Fruit fly (Drosophila melanogaster) whole organism, prepupa: ENCODE results near the gene CG32221.
A peak's percentile ranks its signal among the peaks of the same experiment; 100 is the strongest.

ENCODE experiments used
- Blimp-1 ChIP-seq: fragments of 200-800 bp; sonication (Bioruptor generic); optimal IDR thresholded peaks from 3 replicates; lab custom pipeline; 2017; ENCODE audit warnings: missing biosample characterization, missing genetic modification characterization, mild to moderate bottlenecking, moderate library complexity, missing genetic modification reagents
- CG10631 ChIP-seq: fragments of 200-800 bp; sonication (Bioruptor generic); optimal IDR thresholded peaks from 2 replicates; lab custom pipeline; 2016; ENCODE audit warnings: missing biosample characterization, missing genetic modification characterization
- CG11294 ChIP-seq: fragments of 200-800 bp; sonication (Bioruptor generic); IDR thresholded peaks from 2 replicates; pipeline ENCODE4 v1.3.6; 2022; ENCODE audit warnings: missing biosample characterization, missing genetic modification characterization
- CG11762 ChIP-seq: fragments of 200-800 bp; sonication (Bioruptor generic); optimal IDR thresholded peaks from 3 replicates; lab custom pipeline; 2016; ENCODE audit warnings: missing biosample characterization, missing genetic modification characterization; ENCODE audit not compliant: insufficient read depth
- CG11902 ChIP-seq: fragments of 200-800 bp; sonication (Bioruptor generic); optimal IDR thresholded peaks from 3 replicates; lab custom pipeline; 2016; ENCODE audit warnings: missing biosample characterization, missing genetic modification characterization
- CG1621 ChIP-seq: fragments of 200-800 bp; sonication (Bioruptor generic); optimal IDR thresholded peaks from 3 replicates; lab custom pipeline; 2018; ENCODE audit warnings: missing biosample characterization, mild to moderate bottlenecking, missing genetic modification characterization
- CG16779 ChIP-seq: fragments of 200-800 bp; sonication (Bioruptor generic); optimal IDR thresholded peaks from 3 replicates; lab custom pipeline; 2017; ENCODE audit warnings: missing biosample characterization, mild to moderate bottlenecking, missing genetic modification characterization
- CG3032 ChIP-seq: fragments of 200-800 bp; optimal IDR thresholded peaks from 2 replicates; lab custom pipeline; 2019; ENCODE audit warnings: missing biosample characterization, mild to moderate bottlenecking, missing genetic modification characterization, moderate library complexity
- CG34406 ChIP-seq: fragments of 200-800 bp; sonication (Bioruptor generic); optimal IDR thresholded peaks from 3 replicates; lab custom pipeline; 2016; ENCODE audit warnings: missing biosample characterization, missing genetic modification characterization
- CG3919 ChIP-seq: fragments of 200-800 bp; sonication (Bioruptor generic); optimal IDR thresholded peaks from 3 replicates; lab custom pipeline; 2016; ENCODE audit warnings: missing biosample characterization, missing genetic modification characterization
- CG4318 ChIP-seq: fragments of 200-800 bp; sonication (Bioruptor generic); optimal IDR thresholded peaks from 3 replicates; lab custom pipeline; 2017; ENCODE audit warnings: missing biosample characterization, mild to moderate bottlenecking, missing genetic modification characterization
- CG6276 ChIP-seq: fragments of 200-800 bp; sonication (Bioruptor generic); optimal IDR thresholded peaks from 2 replicates; lab custom pipeline; 2017; ENCODE audit warnings: missing biosample characterization, mild to moderate bottlenecking, missing genetic modification characterization
- CG6792 ChIP-seq: fragments of 200-800 bp; sonication (Bioruptor generic); optimal IDR thresholded peaks from 3 replicates; lab custom pipeline; 2016; ENCODE audit warnings: missing biosample characterization, missing genetic modification characterization
- CG6854 ChIP-seq: fragments of 200-800 bp; sonication (Bioruptor generic); optimal IDR thresholded peaks from 2 replicates; lab custom pipeline; 2017; ENCODE audit warnings: missing biosample characterization, mild to moderate bottlenecking, missing genetic modification characterization
- CG7368 ChIP-seq: fragments of 200-800 bp; sonication (Bioruptor generic); optimal IDR thresholded peaks from 3 replicates; lab custom pipeline; 2016; ENCODE audit warnings: missing biosample characterization, missing genetic modification characterization
- CG8119 ChIP-seq: fragments of 200-800 bp; sonication (Bioruptor generic); IDR thresholded peaks from 3 replicates; pipeline ENCODE4 v1.3.6; 2022; ENCODE audit warnings: missing biosample characterization, missing genetic modification characterization
- CG8319 ChIP-seq: fragments of 200-800 bp; sonication (Bioruptor generic); optimal IDR thresholded peaks from 3 replicates; lab custom pipeline; 2016; ENCODE audit warnings: missing biosample characterization, missing genetic modification characterization
- CG9139 ChIP-seq: fragments of 200-800 bp; sonication (Bioruptor generic); optimal IDR thresholded peaks from 3 replicates; lab custom pipeline; 2017; ENCODE audit warnings: missing biosample characterization, mild to moderate bottlenecking, missing genetic modification characterization
- Eip75B ChIP-seq: fragments of 200-800 bp; sonication (Bioruptor generic); optimal IDR thresholded peaks from 3 replicates; lab custom pipeline; 2016; ENCODE audit warnings: missing biosample characterization, missing genetic modification characterization
- Eip78C ChIP-seq: fragments of 200-800 bp; sonication (Bioruptor generic); peaks from one replicate; lab custom pipeline; 2016; ENCODE audit warnings: missing biosample characterization, missing genetic modification characterization
- Eip93F ChIP-seq: fragments of 200-800 bp; sonication (Bioruptor generic); optimal IDR thresholded peaks from 2 replicates; lab custom pipeline; 2016; ENCODE audit warnings: missing biosample characterization, mild to moderate bottlenecking, missing genetic modification characterization
- Ets21C ChIP-seq: fragments of 200-800 bp; sonication (Bioruptor generic); optimal IDR thresholded peaks from 3 replicates; lab custom pipeline; 2016; ENCODE audit warnings: missing biosample characterization, missing genetic modification characterization
- Ets96B ChIP-seq: fragments of 200-800 bp; optimal IDR thresholded peaks from 2 replicates; lab custom pipeline; 2019; ENCODE audit warnings: missing biosample characterization, mild to moderate bottlenecking, missing genetic modification characterization, moderate library complexity
- Hr38 ChIP-seq: sonication (Bioruptor generic); optimal IDR thresholded peaks from 2 replicates; lab custom pipeline; 2016; ENCODE audit warnings: missing biosample characterization, missing genetic modification characterization
- Hr39 ChIP-seq: fragments of 200-800 bp; sonication (Bioruptor generic); optimal IDR thresholded peaks from 2 replicates; lab custom pipeline; 2016; ENCODE audit warnings: missing biosample characterization, missing genetic modification characterization
- Hr4 ChIP-seq: fragments of 200-800 bp; sonication (Bioruptor generic); optimal IDR thresholded peaks from 3 replicates; lab custom pipeline; 2016; ENCODE audit warnings: missing biosample characterization, missing genetic modification characterization
- Lpt ChIP-seq: fragments of 200-800 bp; sonication (Bioruptor generic); optimal IDR thresholded peaks from 3 replicates; lab custom pipeline; 2016; ENCODE audit warnings: missing biosample characterization, missing genetic modification characterization
- Met ChIP-seq: fragments of 200-800 bp; sonication (Bioruptor generic); optimal IDR thresholded peaks from 3 replicates; lab custom pipeline; 2016; ENCODE audit warnings: missing biosample characterization, missing genetic modification characterization
- OdsH ChIP-seq: fragments of 200-800 bp; sonication (Bioruptor generic); optimal IDR thresholded peaks from 3 replicates; lab custom pipeline; 2016; ENCODE audit warnings: missing biosample characterization, missing genetic modification characterization
- Smox ChIP-seq: fragments of 200-800 bp; sonication (Bioruptor generic); optimal IDR thresholded peaks from 3 replicates; lab custom pipeline; 2016; ENCODE audit warnings: missing biosample characterization, missing genetic modification characterization
- Sox14 ChIP-seq: fragments of 200-800 bp; sonication (Bioruptor generic); optimal IDR thresholded peaks from 3 replicates; lab custom pipeline; 2016; ENCODE audit warnings: missing biosample characterization, missing genetic modification characterization
- Sox15 ChIP-seq: fragments of 200-800 bp; sonication (Bioruptor generic); optimal IDR thresholded peaks from 3 replicates; lab custom pipeline; 2016; ENCODE audit warnings: missing biosample characterization, missing genetic modification characterization
- acj6 ChIP-seq: fragments of 200-800 bp; sonication (Bioruptor generic); optimal IDR thresholded peaks from 3 replicates; lab custom pipeline; 2016; ENCODE audit warnings: missing biosample characterization, missing genetic modification characterization
- cyc ChIP-seq: fragments of 200-800 bp; sonication (Bioruptor generic); optimal IDR thresholded peaks from 3 replicates; lab custom pipeline; 2016; ENCODE audit warnings: missing biosample characterization, missing genetic modification characterization
- dac ChIP-seq: fragments of 200-800 bp; sonication (Bioruptor generic); optimal IDR thresholded peaks from 2 replicates; lab custom pipeline; 2017; ENCODE audit warnings: missing biosample characterization, mild to moderate bottlenecking, missing genetic modification characterization
- dsx ChIP-seq: fragments of 200-800 bp; optimal IDR thresholded peaks from 3 replicates; lab custom pipeline; 2019; ENCODE audit warnings: missing biosample characterization, mild to moderate bottlenecking, missing genetic modification characterization, moderate library complexity; ENCODE audit not compliant: poor library complexity, severe bottlenecking
- eg ChIP-seq: fragments of 200-800 bp; sonication (Bioruptor generic); IDR thresholded peaks from 3 replicates; pipeline ENCODE4 v1.3.6; 2022; ENCODE audit warnings: missing biosample characterization, missing genetic modification characterization
- esn ChIP-seq: fragments of 200-800 bp; sonication (Bioruptor generic); optimal IDR thresholded peaks from 2 replicates; lab custom pipeline; 2016; ENCODE audit warnings: missing biosample characterization, mild to moderate bottlenecking, missing genetic modification characterization, moderate library complexity
- fd59A ChIP-seq: fragments of 200-800 bp; sonication (Bioruptor generic); optimal IDR thresholded peaks from 2 replicates; lab custom pipeline; 2017; ENCODE audit warnings: missing biosample characterization, mild to moderate bottlenecking, missing genetic modification characterization, missing genetic modification reagents
- fd85E ChIP-seq: fragments of 200-800 bp; sonication (Bioruptor generic); optimal IDR thresholded peaks from 3 replicates; lab custom pipeline; 2016; ENCODE audit warnings: missing biosample characterization, missing genetic modification characterization
- lz ChIP-seq: fragments of 200-800 bp; sonication (Bioruptor generic); optimal IDR thresholded peaks from 3 replicates; lab custom pipeline; 2016; ENCODE audit warnings: missing biosample characterization, missing genetic modification characterization
- net ChIP-seq: fragments of 200-800 bp; sonication (Bioruptor generic); optimal IDR thresholded peaks from 3 replicates; lab custom pipeline; 2016; ENCODE audit warnings: missing biosample characterization, missing genetic modification characterization
- pdm3 ChIP-seq: fragments of 200-800 bp; sonication (Bioruptor generic); optimal IDR thresholded peaks from 3 replicates; lab custom pipeline; 2016; ENCODE audit warnings: missing biosample characterization, missing genetic modification characterization
- spab ChIP-seq: fragments of 200-800 bp; sonication (Bioruptor generic); optimal IDR thresholded peaks from 2 replicates; lab custom pipeline; 2017; ENCODE audit warnings: missing biosample characterization, mild to moderate bottlenecking, missing genetic modification characterization, missing genetic modification reagents
- svp ChIP-seq: fragments of 200-800 bp; sonication (Bioruptor generic); peaks from one replicate; lab custom pipeline; 2016; ENCODE audit warnings: missing biosample characterization, missing genetic modification characterization
- topi ChIP-seq: fragments of 200-800 bp; sonication (Bioruptor generic); optimal IDR thresholded peaks from 3 replicates; lab custom pipeline; 2016; ENCODE audit warnings: missing biosample characterization, missing genetic modification characterization
- vri ChIP-seq: fragments of 200-800 bp; sonication (Bioruptor generic); optimal IDR thresholded peaks from 3 replicates; lab custom pipeline; 2016; ENCODE audit warnings: missing biosample characterization, mild to moderate bottlenecking, missing genetic modification characterization

Gene CG32221

dm6 chr3L:19815472-19816150 lies 18.9 kb upstream of the CG32221 start, which contains the start of gene cyc (continued):
- no peak for TF ChIP-seq Eip93F (GFP tag; lab: Kevin White, UChicago)
- no peak for TF ChIP-seq OdsH (GFP tag; lab: Kevin White, UChicago)
- peak; percentile 44 for TF ChIP-seq Lpt (GFP tag; lab: Kevin White, UChicago)
- no peak for TF ChIP-seq Sox15
- no peak for TF ChIP-seq Eip75B (GFP tag; lab: Kevin White, UChicago)
- no peak for TF ChIP-seq Smox (GFP tag; lab: Kevin White, UChicago)
- no peak for TF ChIP-seq CG11902 (GFP tag; lab: Kevin White, UChicago)
- TF ChIP-seq dac: peak; percentile 33
- TF ChIP-seq esn (GFP tag; lab: Kevin White, UChicago): peak; percentile 38
- no peak for TF ChIP-seq acj6 (GFP tag; lab: Kevin White, UChicago)
- TF ChIP-seq CG9139: no peak
- TF ChIP-seq Blimp-1 (GFP tag; lab: Kevin White, UChicago): peak; percentile 5
- TF ChIP-seq pdm3 (GFP tag; lab: Kevin White, UChicago): no peak
- TF ChIP-seq, all 60 proteins: peak for 12

- TF ChIP-seq Hr39 (GFP tag; lab: Kevin White, UChicago) (peak; percentile 88), CG4318 (GFP tag; lab: Kevin White, UChicago) (peak; percentile 61), Smox (GFP tag; lab: Kevin White, UChicago) (peak; percentile 14), CG11902 (GFP tag; lab: Kevin White, UChicago) (peak; percentile 70), CG11762 (GFP tag; lab: Kevin White, UChicago) (peak; percentile 64), fd85E (GFP tag; lab: Kevin White, UChicago) (no peak), Ets21C (GFP tag; lab: Kevin White, UChicago) (peak; percentile 84), CG6792 (peak; percentile 63), topi (peak; percentile 77), CG8319 (no peak), CG3032 (tag; lab: Kevin White, UChicago) (peak; percentile 77), CG3919 (GFP tag; lab: Kevin White, UChicago) (peak; percentile 72), Sox14 (peak; percentile 79), CG7368 (peak; percentile 56), CG10631 (GFP tag; lab: Kevin White, UChicago) (peak; percentile 84), CG16779 (tag; lab: Kevin White, UChicago) (no peak), CG6854 (GFP tag; lab: Kevin White, UChicago) (no peak), Eip93F (GFP tag; lab: Kevin White, UChicago) (no peak), cyc (peak; percentile 94), lz (peak; percentile 87), pdm3 (GFP tag; lab: Kevin White, UChicago) (peak; percentile 81), esn (GFP tag; lab: Kevin White, UChicago) (peak; percentile 86), net (GFP tag; lab: Kevin White, UChicago) (no peak), CG8119 (GFP tag; lab: Robert Waterston, UW) (no peak; the same call in 2 of the 3 replicates), Met (GFP tag; lab: Kevin White, UChicago) (peak; percentile 77), CG1621 (peak; percentile 18), eg (peak; percentile 43; the same call in 2 of the 3 replicates), Hr4 (GFP tag; lab: Kevin White, UChicago) (peak; percentile 79), CG34406 (GFP tag; lab: Kevin White, UChicago) (peak; percentile 65), dsx (GFP tag; lab: Kevin White, UChicago) (peak; percentile 37), spab (GFP tag; lab: Kevin White, UChicago) (no peak), vri (GFP tag; lab: Kevin White, UChicago) (no peak), fd59A (GFP tag; lab: Kevin White, UChicago) (peak; percentile 39), CG9139 (no peak), acj6 (GFP tag; lab: Kevin White, UChicago) (peak; percentile 80), Hr38 (peak; percentile 9), CG6276 (GFP tag; lab: Kevin White, UChicago) (no peak), CG11294 (GFP tag; lab: Robert Waterston, UW) (no peak; the same call in 1 of the 2 replicates), Ets96B (tag; lab: Kevin White, UChicago) (peak; percentile 64), svp (no peak), Eip78C (peak; percentile 91)
Measured at dm6 chr3L:19817807-19818531, 16.5 kb upstream of the CG32221 start, which contains the start of the genes Fibp and Deaf1. Gene Fibp (minus strand): TSS chr3L:19817967. Gene Deaf1 (plus strand): TSS chr3L:19818174.
